Worm (Caenorhabditis elegans): ENCODE measurements around the gene T21D9.2.

The T21D9.2 gene

ce11 chrX:2075169-2075568, 21.5 kb downstream of the T21D9.2 start:
- no peak for TF ChIP-seq nhr-12 (tag; optimal IDR thresholded peaks at IDR 0.05)
- TF ChIP-seq zip-8 (tag; optimal IDR thresholded peaks at IDR 0.05): no peak
- TF ChIP-seq lin-32 (GFP tag; optimal IDR thresholded peaks at IDR 0.05): no peak
- TF ChIP-seq ceh-43 (GFP tag; optimal IDR thresholded peaks at IDR 0.05): no peak

- no peak for TF ChIP-seq M03D4.4 (tag; optimal IDR thresholded peaks at IDR 0.05)
- no peak for TF ChIP-seq ztf-11 (tag; optimal IDR thresholded peaks at IDR 0.05)
- no peak for TF ChIP-seq unc-120 (tag; optimal IDR thresholded peaks at IDR 0.05; ENCODE audit: poor library complexity, severe bottlenecking)
- no peak for TF ChIP-seq ces-1 (GFP tag; optimal IDR thresholded peaks at IDR 0.05)
- no peak for TF ChIP-seq elt-3 (tag; optimal IDR thresholded peaks at IDR 0.05)
- TF ChIP-seq flh-1 (GFP tag; optimal IDR thresholded peaks at IDR 0.05): no peak
- no peak for TF ChIP-seq nhr-2 (tag; optimal IDR thresholded peaks at IDR 0.05)
- no peak for TF ChIP-seq unc-39 (tag; optimal IDR thresholded peaks at IDR 0.05)
- TF ChIP-seq nhr-76 (tag; optimal IDR thresholded peaks at IDR 0.05): no peak
- TF ChIP-seq lin-13 (tag; optimal IDR thresholded peaks at IDR 0.05): no peak
Measured at ce11 chrX:2074055-2074454, 22.6 kb downstream of the T21D9.2 start, which contains the start of gene txdc-12.2. txdc-12.2 (plus strand) TSS chrX:2074450.

- peak; percentile 62 for TF ChIP-seq lin-32 (GFP tag; optimal IDR thresholded peaks at IDR 0.05)
- no peak for TF ChIP-seq nhr-76 (tag; optimal IDR thresholded peaks at IDR 0.05)
- TF ChIP-seq sptf-1 (tag; optimal IDR thresholded peaks at IDR 0.05): no peak
- TF ChIP-seq unc-120 (tag; optimal IDR thresholded peaks at IDR 0.05; ENCODE audit: poor library complexity, severe bottlenecking): no peak
- peak; percentile 49 for TF ChIP-seq mep-1 (tag; optimal IDR thresholded peaks at IDR 0.05)
- TF ChIP-seq nhr-237 (tag; optimal IDR thresholded peaks at IDR 0.05): no peak
- TF ChIP-seq nhr-2 (tag; optimal IDR thresholded peaks at IDR 0.05): peak; percentile 92
- TF ChIP-seq lsy-2 (tag; optimal IDR thresholded peaks at IDR 0.05): no peak
- peak; percentile 78 for TF ChIP-seq lin-13 (tag; optimal IDR thresholded peaks at IDR 0.05)
- TF ChIP-seq ces-1 (GFP tag; optimal IDR thresholded peaks at IDR 0.05): peak; percentile 34
- no peak for TF ChIP-seq snpc-4 (tag; optimal IDR thresholded peaks at IDR 0.05)
- no peak for TF ChIP-seq mab-5 (tag; optimal IDR thresholded peaks at IDR 0.05)
- no peak for TF ChIP-seq nhr-12 (tag; optimal IDR thresholded peaks at IDR 0.05)
- peak; percentile 82 for TF ChIP-seq hlh-1 (tag; optimal IDR thresholded peaks at IDR 0.05)
- peak; percentile 80 for TF ChIP-seq cnd-1 (tag; optimal IDR thresholded peaks at IDR 0.05)
- TF ChIP-seq mls-2 (tag; optimal IDR thresholded peaks at IDR 0.05): peak; percentile 31
- no peak for TF ChIP-seq bed-3 (GFP tag; optimal IDR thresholded peaks at IDR 0.05)
- TF ChIP-seq drap-1 (GFP tag; optimal IDR thresholded peaks at IDR 0.05): peak; percentile 5
- no peak for TF ChIP-seq ceh-39 (tag; optimal IDR thresholded peaks at IDR 0.05)
- no peak for TF ChIP-seq ceh-43 (GFP tag; optimal IDR thresholded peaks at IDR 0.05)
- no peak for TF ChIP-seq unc-62 (GFP tag; optimal IDR thresholded peaks at IDR 0.05)
- no peak for TF ChIP-seq elt-1 (tag; optimal IDR thresholded peaks at IDR 0.05; ENCODE audit: borderline replicate concordance, insufficient read depth)
- no peak for TF ChIP-seq flh-1 (GFP tag; optimal IDR thresholded peaks at IDR 0.05)
- TF ChIP-seq ztf-11 (tag; optimal IDR thresholded peaks at IDR 0.05): no peak
- no peak for TF ChIP-seq sem-2 (GFP tag; optimal IDR thresholded peaks at IDR 0.05)
- TF ChIP-seq ham-2 (GFP tag; optimal IDR thresholded peaks at IDR 0.05): no peak
- TF ChIP-seq M03D4.4 (tag; optimal IDR thresholded peaks at IDR 0.05): peak; percentile 26
- peak; percentile 0 for TF ChIP-seq unc-39 (tag; optimal IDR thresholded peaks at IDR 0.05)
Measured at ce11 chrX:2071392-2072001, 25.2 kb downstream of the T21D9.2 start.

- no peak for TF ChIP-seq ceh-39 (tag; optimal IDR thresholded peaks at IDR 0.05)
- no peak for TF ChIP-seq nhr-28 (tag; optimal IDR thresholded peaks at IDR 0.05)
- TF ChIP-seq mab-5 (tag; optimal IDR thresholded peaks at IDR 0.05): no peak
- TF ChIP-seq nhr-76 (tag; optimal IDR thresholded peaks at IDR 0.05): no peak
- no peak for TF ChIP-seq ceh-43 (GFP tag; optimal IDR thresholded peaks at IDR 0.05)
- no peak for TF ChIP-seq sem-2 (GFP tag; optimal IDR thresholded peaks at IDR 0.05)
- no peak for TF ChIP-seq pha-4 (tag; optimal IDR thresholded peaks at IDR 0.05)
- no peak for TF ChIP-seq lin-32 (GFP tag; optimal IDR thresholded peaks at IDR 0.05)
- no peak for TF ChIP-seq hlh-1 (tag; optimal IDR thresholded peaks at IDR 0.05)
- no peak for TF ChIP-seq unc-120 (tag; optimal IDR thresholded peaks at IDR 0.05; ENCODE audit: poor library complexity, severe bottlenecking)
- no peak for TF ChIP-seq elt-3 (tag; optimal IDR thresholded peaks at IDR 0.05)
- TF ChIP-seq cnd-1 (tag; optimal IDR thresholded peaks at IDR 0.05): no peak
Measured at ce11 chrX:2070418-2070996, 26.2 kb downstream of the T21D9.2 start, which contains the start of gene acl-4. acl-4 (minus strand) TSS chrX:2070444.

All from whole organism, mixed stage, embryonic.